Fruit fly (Drosophila melanogaster) whole organism: Measurements from ENCODE around the gene CG14441.

ENCODE experiments used
- CG8478 ChIP-seq: fragments of >200 bp; optimal IDR thresholded peaks from 2 replicates; lab custom pipeline; 2018; ENCODE audit warnings: inconsistent platforms
- Dll ChIP-seq: fragments of >200 bp; optimal IDR thresholded peaks from 2 replicates; lab custom pipeline; 2017
- EcR ChIP-seq, 2 experiments: fragments of >200 bp; optimal IDR thresholded peaks; 2 replicates each; lab custom pipeline; 2017; ENCODE audit warnings: missing biosample characterization in 2 of 2, missing genetic modification characterization in 2 of 2, missing genetic modification reagents in 2 of 2
- pan ChIP-seq: fragments of >200 bp; optimal IDR thresholded peaks from 2 replicates; lab custom pipeline; 2017
- psq ChIP-seq: fragments of >200 bp; optimal IDR thresholded peaks from 2 replicates; lab custom pipeline; 2017
- usp ChIP-seq: fragments of >200 bp; optimal IDR thresholded peaks from 2 replicates; lab custom pipeline; 2017; ENCODE audit warnings: missing biosample characterization, missing genetic modification characterization, mixed read lengths

The CG14441 gene

dm6 chrX:6728597-6729158 lies 29.4 kb downstream of the CG14441 start:
- no peak for TF ChIP-seq pan (lab: Kevin White, UChicago)
- TF ChIP-seq usp (GFP tag; lab: Kevin White, UChicago), result no peak
- TF ChIP-seq CG8478 (lab: Kevin White, UChicago), result no peak

dm6 chrX:6730600-6731259 lies 31.4 kb downstream of the CG14441 start:
- no peak for TF ChIP-seq usp (GFP tag; lab: Kevin White, UChicago)
- no peak for TF ChIP-seq CG8478 (lab: Kevin White, UChicago)
- no peak for TF ChIP-seq EcR (GFP tag; optimal IDR thresholded peaks at IDR 0.05; lab: Kevin White, UChicago)
- no peak for TF ChIP-seq psq (lab: Kevin White, UChicago)
- no peak for TF ChIP-seq pan (lab: Kevin White, UChicago)
- no peak for TF ChIP-seq Dll (lab: Kevin White, UChicago)

dm6 chrX:6733291-6734042 lies 34.2 kb downstream of the CG14441 start:
- TF ChIP-seq usp (GFP tag; lab: Kevin White, UChicago) (no peak), EcR (GFP tag; optimal IDR thresholded peaks at IDR 0.05; lab: Kevin White, UChicago) (no peak), CG8478 (lab: Kevin White, UChicago) (no peak), psq (lab: Kevin White, UChicago) (no peak), Dll (lab: Kevin White, UChicago) (no peak), pan (lab: Kevin White, UChicago) (no peak)

- TF ChIP-seq CG8478 (lab: Kevin White, UChicago) (no peak), pan (lab: Kevin White, UChicago) (no peak), EcR (GFP tag; optimal IDR thresholded peaks at IDR 0.05; lab: Kevin White, UChicago) (no peak), Dll (lab: Kevin White, UChicago) (no peak), usp (GFP tag; lab: Kevin White, UChicago) (no peak)
These were observed 40.8 kb downstream of the CG14441 start, which contains the start of gene CG3168 for dm6 chrX:6739936-6740668. Gene CG3168, minus strand, starts transcription at chrX:6739986.

dm6 chrX:6741184-6741586 lies 41.9 kb downstream of the CG14441 start:
- TF ChIP-seq CG8478 (lab: Kevin White, UChicago) (no peak), EcR (GFP tag; optimal IDR thresholded peaks at IDR 0.05; lab: Kevin White, UChicago) (no peak), Dll (lab: Kevin White, UChicago) (no peak), psq (lab: Kevin White, UChicago) (no peak), pan (lab: Kevin White, UChicago) (no peak), usp (GFP tag; lab: Kevin White, UChicago) (no peak)

- no peak for TF ChIP-seq EcR (GFP tag; optimal IDR thresholded peaks at IDR 0.05; lab: Kevin White, UChicago)
- TF ChIP-seq pan (lab: Kevin White, UChicago), result no peak
- no peak for TF ChIP-seq usp (GFP tag; lab: Kevin White, UChicago)
- no peak for TF ChIP-seq psq (lab: Kevin White, UChicago)
- TF ChIP-seq CG8478 (lab: Kevin White, UChicago), result no peak
- TF ChIP-seq Dll (lab: Kevin White, UChicago), result no peak
These were observed 43.9 kb downstream of the CG14441 start for dm6 chrX:6743192-6743591.

dm6 chrX:6744088-6744487 lies 44.8 kb downstream of the CG14441 start, which contains the start of gene RpL17:
Gene RpL17, minus strand, starts transcription at chrX:6744238.
- no peak for TF ChIP-seq psq (lab: Kevin White, UChicago)
- no peak for TF ChIP-seq pan (lab: Kevin White, UChicago)
- no peak for TF ChIP-seq usp (GFP tag; lab: Kevin White, UChicago)
- TF ChIP-seq Dll (lab: Kevin White, UChicago), result no peak
- no peak for TF ChIP-seq CG8478 (lab: Kevin White, UChicago)
- no peak for TF ChIP-seq EcR (GFP tag; optimal IDR thresholded peaks at IDR 0.05; lab: Kevin White, UChicago)

dm6 chrX:6745547-6745946 lies 46.2 kb downstream of the CG14441 start:
- no peak for TF ChIP-seq Dll (lab: Kevin White, UChicago)
- TF ChIP-seq CG8478 (lab: Kevin White, UChicago), result no peak
- TF ChIP-seq usp (GFP tag; lab: Kevin White, UChicago), result no peak
- no peak for TF ChIP-seq EcR (GFP tag; optimal IDR thresholded peaks at IDR 0.05; lab: Kevin White, UChicago)
- TF ChIP-seq psq (lab: Kevin White, UChicago), result no peak
- no peak for TF ChIP-seq pan (lab: Kevin White, UChicago)

- TF ChIP-seq Dll (lab: Kevin White, UChicago), result no peak
- TF ChIP-seq usp (GFP tag; lab: Kevin White, UChicago), result no peak
- TF ChIP-seq EcR (GFP tag; optimal IDR thresholded peaks at IDR 0.05; lab: Kevin White, UChicago), result no peak
These were observed 46.9 kb downstream of the CG14441 start for dm6 chrX:6746221-6746620.

dm6 chrX:6747244-6747643 lies 47.9 kb downstream of the CG14441 start, which contains the start of gene CG14439:
Gene CG14439, plus strand, starts transcription at chrX:6747544.
- TF ChIP-seq Dll (lab: Kevin White, UChicago), result no peak
- no peak for TF ChIP-seq pan (lab: Kevin White, UChicago)
- TF ChIP-seq EcR (GFP tag; optimal IDR thresholded peaks at IDR 0.05; lab: Kevin White, UChicago), result no peak
- no peak for TF ChIP-seq usp (GFP tag; lab: Kevin White, UChicago)
- TF ChIP-seq CG8478 (lab: Kevin White, UChicago), result no peak
- TF ChIP-seq psq (lab: Kevin White, UChicago), result no peak
